Fruit fly (Drosophila melanogaster) whole organism, embryonic: ENCODE measurements around the gene CG9590.

ENCODE experiments used
- Blimp-1 ChIP-seq: fragments of 200-800 bp; sonication (Bioruptor generic); optimal IDR thresholded peaks from 3 replicates; lab custom pipeline; 2018; ENCODE audit warnings: missing biosample characterization, missing genetic modification characterization, mild to moderate bottlenecking, moderate library complexity, missing genetic modification reagents
- CG11456 ChIP-seq: fragments of 200-800 bp; sonication (Bioruptor generic); IDR thresholded peaks from 3 replicates; pipeline ENCODE4 v1.3.6; 2022; ENCODE audit warnings: missing biosample characterization, missing genetic modification characterization
- CG12155 ChIP-seq: fragments of 200-800 bp; sonication (Bioruptor generic); optimal IDR thresholded peaks from 3 replicates; lab custom pipeline; 2016; ENCODE audit warnings: missing biosample characterization, missing genetic modification characterization
- CG13296 ChIP-seq: fragments of 200-800 bp; sonication (Bioruptor generic); optimal IDR thresholded peaks from 3 replicates; lab custom pipeline; 2018; ENCODE audit warnings: missing biosample characterization, mild to moderate bottlenecking, missing genetic modification characterization
- CG14441 ChIP-seq: fragments of 200-800 bp; sonication (Bioruptor generic); IDR thresholded peaks from 2 replicates; pipeline ENCODE4 v1.3.6; 2022; ENCODE audit warnings: missing biosample characterization, missing genetic modification characterization
- CG14710 ChIP-seq: fragments of 200-800 bp; sonication (Bioruptor generic); optimal IDR thresholded peaks from 3 replicates; lab custom pipeline; 2019; ENCODE audit warnings: missing biosample characterization, mild to moderate bottlenecking, missing genetic modification characterization, moderate library complexity
- CG15514 ChIP-seq: fragments of 200-800 bp; sonication (Bioruptor generic); optimal IDR thresholded peaks from 3 replicates; lab custom pipeline; 2017; ENCODE audit warnings: missing biosample characterization, missing genetic modification characterization, mild to moderate bottlenecking, moderate library complexity, missing genetic modification reagents
- CG17361 ChIP-seq: fragments of 200-800 bp; sonication (Bioruptor generic); IDR thresholded peaks from 3 replicates; pipeline ENCODE4 v1.3.6; 2022; ENCODE audit warnings: missing biosample characterization, missing genetic modification characterization
- CG18476 ChIP-seq: fragments of 200-800 bp; sonication (Bioruptor generic); optimal IDR thresholded peaks from 2 replicates; lab custom pipeline; 2016; ENCODE audit warnings: missing biosample characterization, mild to moderate bottlenecking, missing genetic modification characterization
- CG18764 ChIP-seq: fragments of 200-800 bp; sonication (Bioruptor generic); optimal IDR thresholded peaks from 3 replicates; lab custom pipeline; 2016; ENCODE audit warnings: missing biosample characterization, missing genetic modification characterization
- CG2678 ChIP-seq: fragments of 200-800 bp; sonication (Bioruptor generic); optimal IDR thresholded peaks from 3 replicates; lab custom pipeline; 2019; ENCODE audit warnings: missing biosample characterization, mild to moderate bottlenecking, missing genetic modification characterization, moderate library complexity
- CG33213 ChIP-seq: fragments of 200-800 bp; sonication (Bioruptor generic); optimal IDR thresholded peaks from 3 replicates; lab custom pipeline; 2016; ENCODE audit warnings: missing biosample characterization, missing genetic modification characterization
- CG4820 ChIP-seq: fragments of 200-800 bp; sonication (Bioruptor generic); optimal IDR thresholded peaks from 3 replicates; lab custom pipeline; 2016; ENCODE audit warnings: missing biosample characterization, missing genetic modification characterization
- CG5180 ChIP-seq: fragments of 200-800 bp; sonication (Bioruptor generic); optimal IDR thresholded peaks from 3 replicates; lab custom pipeline; 2017; ENCODE audit warnings: missing biosample characterization, missing genetic modification characterization, mild to moderate bottlenecking, moderate library complexity, missing genetic modification reagents
- CG6813 ChIP-seq: fragments of 200-800 bp; sonication (Bioruptor generic); optimal IDR thresholded peaks from 2 replicates; lab custom pipeline; 2017; ENCODE audit warnings: missing biosample characterization, missing genetic modification characterization, mild to moderate bottlenecking, moderate library complexity, missing genetic modification reagents
- D19A ChIP-seq: fragments of 200-800 bp; optimal IDR thresholded peaks from 3 replicates; lab custom pipeline; 2019; ENCODE audit warnings: missing biosample characterization, mild to moderate bottlenecking, missing genetic modification characterization, moderate library complexity
- Deaf1 ChIP-seq: fragments of 200-800 bp; optimal IDR thresholded peaks from 3 replicates; lab custom pipeline; 2019; ENCODE audit warnings: missing biosample characterization, mild to moderate bottlenecking, missing genetic modification characterization, moderate library complexity
- Dp ChIP-seq: fragments of 200-800 bp; sonication (Bioruptor generic); optimal IDR thresholded peaks from 2 replicates; lab custom pipeline; 2018; ENCODE audit warnings: missing biosample characterization, mild to moderate bottlenecking, missing genetic modification characterization, moderate library complexity
- E2f1 ChIP-seq: fragments of 200-800 bp; sonication (Bioruptor generic); IDR thresholded peaks from 2 replicates; pipeline ENCODE4 v1.3.6; 2022; ENCODE audit warnings: missing biosample characterization, missing genetic modification characterization
- Eip74EF ChIP-seq, 2 experiments: fragments of 200-800 bp in 1 of 2; fragments of >200 bp in 1 of 2; sonication (Bioruptor generic) in 1 of 2; optimal IDR thresholded peaks; 2 replicates each; lab custom pipeline; 2017 to 2019; ENCODE audit warnings: missing biosample characterization in 2 of 2, missing genetic modification characterization in 2 of 2, mild to moderate bottlenecking in 1 of 2, moderate library complexity in 1 of 2
- HmgZ ChIP-seq: fragments of 200-800 bp; sonication (Bioruptor generic); optimal IDR thresholded peaks from 2 replicates; lab custom pipeline; 2018; ENCODE audit warnings: missing biosample characterization, mild to moderate bottlenecking, missing genetic modification characterization
- Hmr ChIP-seq: fragments of 200-800 bp; sonication (Bioruptor generic); optimal IDR thresholded peaks from 3 replicates; lab custom pipeline; 2017; ENCODE audit warnings: mild to moderate bottlenecking, missing biosample characterization, missing genetic modification reagents, missing genetic modification characterization
- Lhr ChIP-seq: fragments of 200-800 bp; sonication (Bioruptor generic); optimal IDR thresholded peaks from 3 replicates; lab custom pipeline; 2017; ENCODE audit warnings: mild to moderate bottlenecking, missing biosample characterization, missing genetic modification reagents, missing genetic modification characterization
- NC2α ChIP-seq: fragments of 200-800 bp; sonication (Bioruptor generic); optimal IDR thresholded peaks from 2 replicates; lab custom pipeline; 2016; ENCODE audit warnings: missing biosample characterization, missing genetic modification characterization
- Rfx ChIP-seq: fragments of 200-800 bp; sonication (Bioruptor generic); IDR thresholded peaks from 2 replicates; pipeline ENCODE4 v1.3.6; 2022; ENCODE audit warnings: missing biosample characterization, missing genetic modification characterization
- ab ChIP-seq: fragments of 200-800 bp; sonication (Bioruptor generic); optimal IDR thresholded peaks from 2 replicates; lab custom pipeline; 2016; ENCODE audit warnings: missing biosample characterization, missing genetic modification characterization
- al ChIP-seq: fragments of 200-800 bp; sonication (Bioruptor generic); IDR thresholded peaks from 2 replicates; pipeline ENCODE4 v1.3.6; 2022; ENCODE audit warnings: missing biosample characterization, missing genetic modification characterization
- ara ChIP-seq: fragments of 200-800 bp; sonication (Bioruptor generic); IDR thresholded peaks from 2 replicates; pipeline ENCODE4 v1.3.6; 2022; ENCODE audit warnings: missing biosample characterization, missing genetic modification characterization
- bab2 ChIP-seq: fragments of 200-800 bp; sonication (Bioruptor generic); optimal IDR thresholded peaks from 2 replicates; lab custom pipeline; 2016; ENCODE audit warnings: missing biosample characterization, missing genetic modification characterization
- cad ChIP-seq: fragments of >200 bp; optimal IDR thresholded peaks from 2 replicates; lab custom pipeline; 2017; ENCODE audit warnings: missing biosample characterization, missing genetic modification characterization
- ci ChIP-seq: fragments of 200-800 bp; sonication (Bioruptor generic); IDR thresholded peaks from 3 replicates; pipeline ENCODE4 v1.3.6; 2022; ENCODE audit warnings: missing biosample characterization, missing genetic modification characterization
- crol ChIP-seq: fragments of 200-800 bp; sonication (Bioruptor generic); IDR thresholded peaks from 2 replicates; pipeline ENCODE4 v1.3.6; 2022; ENCODE audit warnings: missing biosample characterization, missing genetic modification characterization
- emc ChIP-seq: fragments of 200-800 bp; sonication (Bioruptor generic); optimal IDR thresholded peaks from 2 replicates; lab custom pipeline; 2016; ENCODE audit warnings: missing biosample characterization, missing genetic modification characterization
- en ChIP-seq: fragments of 200-800 bp; sonication (Bioruptor generic); optimal IDR thresholded peaks from 2 replicates; lab custom pipeline; 2016; ENCODE audit warnings: missing biosample characterization, missing genetic modification characterization
- ftz-f1 ChIP-seq: fragments of 200-800 bp; sonication (Bioruptor generic); optimal IDR thresholded peaks from 2 replicates; lab custom pipeline; 2016; ENCODE audit warnings: missing biosample characterization, missing genetic modification characterization
- gce ChIP-seq: fragments of 200-800 bp; sonication (Bioruptor generic); IDR thresholded peaks from 3 replicates; pipeline ENCODE4 v1.3.6; 2022; ENCODE audit warnings: missing biosample characterization, missing genetic modification characterization
- gem ChIP-seq: fragments of 200-800 bp; sonication (Bioruptor generic); optimal IDR thresholded peaks from 2 replicates; lab custom pipeline; 2019; ENCODE audit warnings: missing biosample characterization, mild to moderate bottlenecking, missing genetic modification characterization, moderate library complexity
- grau ChIP-seq: fragments of 200-800 bp; optimal IDR thresholded peaks from 3 replicates; lab custom pipeline; 2019; ENCODE audit warnings: missing biosample characterization, mild to moderate bottlenecking, missing genetic modification characterization, moderate library complexity
- ham ChIP-seq: fragments of 200-800 bp; sonication (Bioruptor generic); IDR thresholded peaks from 2 replicates; pipeline ENCODE4 v1.3.6; 2022; ENCODE audit warnings: missing biosample characterization, missing genetic modification characterization
- lola ChIP-seq, 3 experiments: fragments of >200 bp in 2 of 3; fragments of 200-800 bp in 1 of 3; sonication (Bioruptor generic) in 1 of 3; optimal IDR thresholded peaks; 2 replicates each; lab custom pipeline; 2017 to 2019; ENCODE audit warnings: missing biosample characterization in 3 of 3, missing genetic modification characterization in 3 of 3, mild to moderate bottlenecking in 1 of 3, moderate library complexity in 1 of 3
- nom ChIP-seq: fragments of 200-800 bp; sonication (Bioruptor generic); optimal IDR thresholded peaks from 2 replicates; lab custom pipeline; 2017; ENCODE audit warnings: missing biosample characterization, missing genetic modification characterization, mild to moderate bottlenecking, moderate library complexity, missing genetic modification reagents
- prd ChIP-seq, 3 experiments: fragments of >200 bp in 2 of 3; fragments of 200-800 bp in 1 of 3; sonication (Bioruptor generic) in 1 of 3; optimal IDR thresholded peaks in 2 of 3; IDR thresholded peaks in 1 of 3; 2 replicates in 2 of 3; 3 replicates in 1 of 3; pipeline versions ENCODE4 v1.3.6 to Lab custom; 2017 to 2022; ENCODE audit warnings: missing biosample characterization in 1 of 3, missing genetic modification characterization in 1 of 3
- rib ChIP-seq: fragments of 200-800 bp; sonication (Bioruptor generic); IDR thresholded peaks from 2 replicates; pipeline ENCODE4 v1.3.6; 2022; ENCODE audit warnings: missing biosample characterization, missing genetic modification characterization
- run ChIP-seq: fragments of 200-800 bp; sonication (Bioruptor generic); optimal IDR thresholded peaks from 3 replicates; lab custom pipeline; 2018; ENCODE audit warnings: missing biosample characterization, mild to moderate bottlenecking, missing genetic modification characterization
- sob ChIP-seq: fragments of 200-800 bp; sonication (Bioruptor generic); IDR thresholded peaks from 2 replicates; pipeline ENCODE4 v1.3.6; 2022; ENCODE audit warnings: missing biosample characterization, missing genetic modification characterization
- sug ChIP-seq: fragments of 200-800 bp; optimal IDR thresholded peaks from 2 replicates; lab custom pipeline; 2019; ENCODE audit warnings: missing biosample characterization, mild to moderate bottlenecking, missing genetic modification characterization, moderate library complexity
- trem ChIP-seq: fragments of 200-800 bp; optimal IDR thresholded peaks from 3 replicates; lab custom pipeline; 2019; ENCODE audit warnings: missing biosample characterization, mild to moderate bottlenecking, missing genetic modification characterization, moderate library complexity
- ttk ChIP-seq: fragments of 200-800 bp; sonication (Bioruptor generic); IDR thresholded peaks from 2 replicates; pipeline ENCODE4 v2.1.2; 2022; ENCODE audit warnings: missing biosample characterization, missing genetic modification characterization
- unpg ChIP-seq: fragments of 200-800 bp; sonication (Bioruptor generic); optimal IDR thresholded peaks from 3 replicates; lab custom pipeline; 2018; ENCODE audit warnings: missing biosample characterization, mild to moderate bottlenecking, missing genetic modification characterization, moderate library complexity
- zf30C ChIP-seq: fragments of 200-800 bp; sonication (Bioruptor generic); optimal IDR thresholded peaks from 3 replicates; lab custom pipeline; 2018; ENCODE audit warnings: missing biosample characterization, mild to moderate bottlenecking, missing genetic modification characterization

The CG9590 gene

dm6 chr3R:15793372-15793802, 6.9 kb downstream of the CG9590 start, which contains the start of gene nsl1 (continued):
- peak; percentile 44 for TF ChIP-seq grau
- TF ChIP-seq crol: no peak
- peak; percentile 71 for TF ChIP-seq CG15514 (GFP tag; lab: Kevin White, UChicago)
- TF ChIP-seq trem (tag; lab: Kevin White, UChicago): peak; percentile 96
- TF ChIP-seq nom (GFP tag; lab: Kevin White, UChicago): peak; percentile 88
- no peak for TF ChIP-seq CG33213
- TF ChIP-seq CG18764: peak; percentile 23
- TF ChIP-seq CG14710 (tag; lab: Kevin White, UChicago): peak; percentile 74
- TF ChIP-seq CG2678 (tag; lab: Kevin White, UChicago): peak; percentile 17
- no peak for TF ChIP-seq CG5180 (GFP tag; lab: Kevin White, UChicago)
- TF ChIP-seq CG18476 (GFP tag; lab: Kevin White, UChicago): peak; percentile 38
- peak; percentile 61 for TF ChIP-seq sug
- peak; percentile 48 for TF ChIP-seq E2f1 (GFP tag; lab: Robert Waterston, UW)
- TF ChIP-seq prd (optimal IDR thresholded peaks at IDR 0.05; lab: Kevin White, UChicago): no peak
- TF ChIP-seq prd (GFP tag; IDR thresholded peaks at IDR 0.05; lab: Robert Waterston, UW): peak; percentile 73
- peak; percentile 69 for TF ChIP-seq rib (GFP tag; lab: Robert Waterston, UW)
- TF ChIP-seq ham (GFP tag; lab: Robert Waterston, UW): no peak
- peak; percentile 44; the same call in 2 of the 3 replicates for TF ChIP-seq CG17361 (GFP tag; lab: Robert Waterston, UW)
- peak; percentile 56; the same call in 1 of the 2 replicates for TF ChIP-seq Rfx (GFP tag; lab: Robert Waterston, UW)
- TF ChIP-seq CG4820: peak; percentile 14
- TF ChIP-seq Eip74EF (GFP tag; optimal IDR thresholded peaks at IDR 0.05; lab: Kevin White, UChicago): no peak
- peak; percentile 25; the same call in 1 of the 2 replicates for TF ChIP-seq ara
- 0 out of 2 replicates have a peak, but pooled peaks have one; percentile 29 for TF ChIP-seq al (GFP tag; lab: Robert Waterston, UW)
- peak; percentile 44 for TF ChIP-seq ftz-f1 (GFP tag; lab: Kevin White, UChicago)
- peak; percentile 32; the same call in 1 of the 3 replicates for TF ChIP-seq CG11456 (GFP tag; lab: Robert Waterston, UW)
- TF ChIP-seq CG14441 (GFP tag; lab: Robert Waterston, UW): 0 out of 2 replicates have a peak, but pooled peaks have one; percentile 24
- peak; percentile 6 for TF ChIP-seq ab (GFP tag; lab: Kevin White, UChicago)
- TF ChIP-seq ci (GFP tag; lab: Robert Waterston, UW): peak; percentile 53; the same call in 1 of the 3 replicates
- no peak for TF ChIP-seq en (GFP tag; lab: Kevin White, UChicago)
- peak; percentile 26 for TF ChIP-seq Blimp-1
- TF ChIP-seq sob (GFP tag; lab: Robert Waterston, UW): peak; percentile 48
- TF ChIP-seq Dp (GFP tag; lab: Kevin White, UChicago): peak; percentile 39
- TF ChIP-seq D19A (tag; lab: Kevin White, UChicago): peak; percentile 38

- TF ChIP-seq lola (GFP tag; optimal IDR thresholded peaks at IDR 0.05; lab: Kevin White, UChicago) (no peak), NC2α (GFP tag; lab: Kevin White, UChicago) (peak; percentile 61), HmgZ (tag; lab: Kevin White, UChicago) (peak; percentile 45), zf30C (GFP tag; lab: Kevin White, UChicago) (peak; percentile 24), CG12155 (GFP tag; lab: Kevin White, UChicago) (peak; percentile 5), CG13296 (peak; percentile 38), ttk (GFP tag; lab: Robert Waterston, UW) (no peak), unpg (GFP tag; lab: Kevin White, UChicago) (peak; percentile 4), Blimp-1 (peak; percentile 9), bab2 (GFP tag; lab: Kevin White, UChicago) (no peak), Lhr (GFP tag; lab: Kevin White, UChicago) (peak; percentile 39), Deaf1 (tag; lab: Kevin White, UChicago) (no peak), CG6813 (GFP tag; lab: Kevin White, UChicago) (no peak), Hmr (GFP tag; lab: Kevin White, UChicago) (peak; percentile 46), gce (0 out of 3 replicates have a peak, but pooled peaks have one; percentile 5), gem (tag; lab: Kevin White, UChicago) (peak; percentile 41), emc (GFP tag; lab: Kevin White, UChicago) (peak; percentile 12), cad (GFP tag; lab: Kevin White, UChicago) (peak; percentile 76), run (tag; lab: Kevin White, UChicago) (peak; percentile 5)
Observed at dm6 chr3R:15794258-15794727, 7.8 kb downstream of the CG9590 start.
